Worm (Caenorhabditis elegans) whole organism, late embryonic: ENCODE results near the gene C55B6.1.

Experiments used
- ahr-1 ChIP-seq: sonication (generic microtip); optimal IDR thresholded peaks from 2 replicates; lab custom pipeline; 2016; ENCODE audit warnings: missing genetic modification characterization, missing compliant biosample characterization
- nfya-1 ChIP-seq: sonication (generic microtip); optimal IDR thresholded peaks from 2 replicates; lab custom pipeline; 2017; ENCODE audit warnings: missing genetic modification characterization, mild to moderate bottlenecking, missing compliant biosample characterization, antibody characterized with exemption, moderate library complexity

ce11 chrX:7162764-7163163, 37.4 kb upstream of the C55B6.1 start:
- TF ChIP-seq ahr-1 (tag; lab: Kevin White, UChicago) = no peak
- TF ChIP-seq nfya-1 (tag; lab: Kevin White, UChicago) = no peak
